Fruit fly (Drosophila melanogaster) whole organism, pupa: ENCODE measurements around the gene CG8475.

ENCODE experiments used
- CG14655 ChIP-seq: fragments of 200-800 bp; sonication (Bioruptor generic); optimal IDR thresholded peaks from 3 replicates; lab custom pipeline; 2017; ENCODE audit warnings: mild to moderate bottlenecking, missing biosample characterization, missing genetic modification reagents, missing genetic modification characterization
- CG15710 ChIP-seq: fragments of 200-800 bp; sonication (Bioruptor generic); optimal IDR thresholded peaks from 2 replicates; lab custom pipeline; 2018; ENCODE audit warnings: missing biosample characterization, mild to moderate bottlenecking, missing genetic modification characterization, moderate library complexity
- CG17806 ChIP-seq: fragments of 200-800 bp; sonication (Bioruptor generic); optimal IDR thresholded peaks from 2 replicates; lab custom pipeline; 2018; ENCODE audit warnings: missing biosample characterization, mild to moderate bottlenecking, missing genetic modification characterization, moderate library complexity
- Pif1B ChIP-seq: fragments of 200-800 bp; sonication (Bioruptor generic); optimal IDR thresholded peaks from 3 replicates; lab custom pipeline; 2016; ENCODE audit warnings: missing biosample characterization, missing genetic modification characterization
- Snoo ChIP-seq: fragments of 200-800 bp; sonication (Bioruptor generic); optimal IDR thresholded peaks from 3 replicates; lab custom pipeline; 2017; ENCODE audit warnings: missing biosample characterization, mild to moderate bottlenecking, missing genetic modification characterization, inconsistent platforms

- no peak for TF ChIP-seq CG14655 (GFP tag; lab: Kevin White, UChicago)
- no peak for TF ChIP-seq Snoo (tag; lab: Kevin White, UChicago)
- TF ChIP-seq CG15710 (tag; lab: Kevin White, UChicago) = no peak
- no peak for TF ChIP-seq CG17806 (tag; lab: Kevin White, UChicago)
- no peak for TF ChIP-seq Pif1B (GFP tag; lab: Kevin White, UChicago)
Measured at dm6 chr2L:8241700-8242099, 45.0 kb upstream of the CG8475 start, which contains the start of gene Spn28F.
